Worm (Caenorhabditis elegans) whole organism, L4 larva: Measurements from ENCODE around the gene saps-1.

ENCODE experiments used
- aly-2 ChIP-seq: sonication (generic microtip); optimal IDR thresholded peaks from 2 replicates; lab custom pipeline; 2018; ENCODE audit warnings: missing biosample characterization, missing genetic modification characterization
- ama-1 ChIP-seq: fragments of 150-350 bp; optimal IDR thresholded peaks from 2 replicates; lab custom pipeline; 2014; ENCODE audit warnings: inconsistent platforms, mixed read lengths
- ceh-28 ChIP-seq: fragments of 150-350 bp; optimal IDR thresholded peaks from 2 replicates; lab custom pipeline; 2014; ENCODE audit warnings: missing biosample characterization, missing genetic modification reagents, missing genetic modification characterization
- ceh-82 ChIP-seq: sonication (generic microtip); optimal IDR thresholded peaks from 2 replicates; lab custom pipeline; 2017; ENCODE audit warnings: missing biosample characterization, missing genetic modification characterization
- cey-2 ChIP-seq: sonication (generic microtip); optimal IDR thresholded peaks from 3 replicates; lab custom pipeline; 2017; ENCODE audit warnings: missing genetic modification characterization, mild to moderate bottlenecking, missing compliant biosample characterization, antibody characterized with exemption, borderline replicate concordance; ENCODE audit not compliant: insufficient read depth
- dpl-1 ChIP-seq: fragments of 150-350 bp; optimal IDR thresholded peaks from 2 replicates; lab custom pipeline; 2014; ENCODE audit warnings: missing biosample characterization, missing genetic modification reagents, missing genetic modification characterization
- lin-13 ChIP-seq: fragments of 150-350 bp; optimal IDR thresholded peaks from 2 replicates; lab custom pipeline; 2014; ENCODE audit warnings: missing biosample characterization, missing genetic modification reagents, missing genetic modification characterization
- lin-39 ChIP-seq: fragments of 150-350 bp; optimal IDR thresholded peaks from 2 replicates; lab custom pipeline; 2014; ENCODE audit warnings: missing biosample characterization, missing genetic modification reagents, missing genetic modification characterization
- pqm-1 ChIP-seq: sonication (generic microtip); optimal IDR thresholded peaks from 2 replicates; lab custom pipeline; 2017; ENCODE audit warnings: missing biosample characterization, missing genetic modification characterization
- snpc-4 ChIP-seq: fragments of 150-350 bp; optimal IDR thresholded peaks from 2 replicates; lab custom pipeline; 2014; ENCODE audit warnings: missing biosample characterization, missing genetic modification characterization
- unc-130 ChIP-seq: sonication (generic microtip); optimal IDR thresholded peaks from 2 replicates; lab custom pipeline; 2016; ENCODE audit warnings: missing genetic modification reagents, missing genetic modification characterization, missing compliant biosample characterization
- unc-62 ChIP-seq, 3 experiments: fragments of 150-350 bp in 1 of 3; sonication (generic microtip); optimal IDR thresholded peaks in 2 of 3; peaks in 1 of 3; 1 replicate in 1 of 3; 2 replicates in 2 of 3; lab custom pipeline; 2014 to 2017; ENCODE audit warnings: missing biosample characterization in 3 of 3, missing genetic modification characterization in 3 of 3, missing genetic modification reagents in 3 of 3, missing genotype in 1 of 3

- TF ChIP-seq dpl-1 (GFP tag; lab: Kevin White, UChicago) (no peak), aly-2 (tag; lab: Kevin White, UChicago) (no peak), lin-13 (GFP tag; lab: Kevin White, UChicago) (no peak), unc-62 (GFP tag; optimal IDR thresholded peaks at IDR 0.05 in 1 of 2; lab: Kevin White, UChicago) (no peak), unc-62 (tag; optimal IDR thresholded peaks at IDR 0.05; lab: Kevin White, UChicago) (no peak), ceh-28 (no peak), lin-39 (tag; lab: Kevin White, UChicago) (no peak), unc-130 (GFP tag; lab: Kevin White, UChicago) (no peak), ama-1 (no peak), snpc-4 (tag; lab: Kevin White, UChicago) (no peak), ceh-82 (no peak), pqm-1 (tag; lab: Kevin White, UChicago) (no peak), cey-2 (no peak)
Measured at ce11 chrII:11339507-11339906, 42.0 kb downstream of the saps-1 start, which contains the start of gene rmd-3.
